Worm (Caenorhabditis elegans): ENCODE results near the gene aipl-1.

Gene aipl-1

DNA sequence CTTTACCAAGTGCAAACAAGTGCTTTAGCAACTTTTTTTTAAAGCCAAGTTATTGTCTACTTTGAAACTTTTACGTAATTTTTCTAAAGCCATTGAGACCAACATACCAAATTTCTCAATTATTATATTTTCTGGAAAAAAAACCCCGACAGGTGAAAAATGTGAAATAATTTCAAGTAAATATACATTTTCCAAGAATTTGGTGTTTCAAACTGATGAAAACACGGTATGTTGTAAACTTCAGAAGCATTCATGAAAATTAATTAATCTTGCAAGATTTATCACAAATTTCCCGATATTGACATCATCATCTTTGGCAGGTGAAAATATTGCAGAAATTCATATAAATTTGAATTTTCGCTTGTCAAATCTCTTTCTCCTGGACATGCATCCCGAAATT, 26.1 kb upstream of the aipl-1 start, which contains the start of gene srz-11:
TSS of gene srz-11 (plus strand) at position 386 of the 400 bp plus-strand sequence.
- TF ChIP-seq C34F6.9 (tag; optimal IDR thresholded peaks at IDR 0.05) (no peak), unc-55 (GFP tag; optimal IDR thresholded peaks at IDR 0.05) (no peak), sem-4 (tag; optimal IDR thresholded peaks at IDR 0.05) (no peak), nhr-11 (tag; optimal IDR thresholded peaks at IDR 0.05) (no peak)

DNA sequence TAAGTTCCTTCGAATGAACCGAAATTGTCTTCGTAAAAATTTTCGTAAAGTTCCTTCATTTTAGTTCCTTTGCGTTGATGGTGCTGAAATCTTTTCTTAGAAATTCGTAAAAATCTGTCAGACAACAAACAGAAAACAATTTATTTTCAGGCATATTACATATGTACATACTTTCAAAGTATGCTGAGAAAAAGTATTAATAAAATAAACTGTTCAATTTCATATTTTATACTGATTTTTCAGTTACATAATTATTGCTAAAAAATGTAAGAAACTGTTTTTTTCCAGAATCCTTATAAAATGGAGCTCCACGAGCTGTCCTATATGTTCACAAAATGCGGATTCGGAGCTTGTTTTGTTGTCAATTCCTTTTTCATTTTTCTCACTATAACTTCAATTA, 22.1 kb upstream of the aipl-1 start, which contains the start of gene str-45:
TSS of gene str-45 (plus strand) at position 301 of the 400 bp plus-strand sequence.
- TF ChIP-seq elt-1 (tag; optimal IDR thresholded peaks at IDR 0.05), result no peak
- no peak for TF ChIP-seq nhr-6 (tag; optimal IDR thresholded peaks at IDR 0.05)
- TF ChIP-seq lsy-2 (tag; optimal IDR thresholded peaks at IDR 0.05), result no peak
- no peak for TF ChIP-seq sma-3 (GFP tag; optimal IDR thresholded peaks at IDR 0.05)
- TF ChIP-seq ama-1 (optimal IDR thresholded peaks at IDR 0.05), result no peak
- no peak for TF ChIP-seq ztf-4 (tag; optimal IDR thresholded peaks at IDR 0.05)
- no peak for TF ChIP-seq ceh-82 (tag; optimal IDR thresholded peaks at IDR 0.05)
- TF ChIP-seq lin-11 (tag; optimal IDR thresholded peaks at IDR 0.05), result no peak

DNA sequence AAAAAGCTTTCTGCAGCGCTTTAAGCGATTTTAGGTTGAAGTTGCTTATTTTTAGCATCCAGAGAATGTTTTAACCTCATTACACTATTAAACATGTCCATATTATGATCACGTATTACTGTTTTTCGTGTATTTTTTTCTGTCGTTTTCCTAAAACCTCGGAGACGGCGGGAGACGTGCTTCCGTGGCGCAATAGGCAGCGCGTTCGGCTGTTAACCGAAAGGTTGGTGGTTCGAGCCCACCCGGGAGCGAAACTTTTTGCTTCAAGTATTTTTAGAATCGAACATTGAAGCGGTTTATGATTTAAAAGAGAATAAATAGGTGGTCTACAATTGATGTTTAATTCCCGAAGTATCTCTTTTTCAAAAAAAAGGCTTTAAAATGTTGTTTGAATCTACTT, 19.9 kb upstream of the aipl-1 start:
- TF ChIP-seq sma-3 (GFP tag; optimal IDR thresholded peaks at IDR 0.05) (peak; percentile 22), fos-1 (tag; optimal IDR thresholded peaks at IDR 0.05) (peak; percentile 8), aly-2 (tag; optimal IDR thresholded peaks at IDR 0.05) (no peak), mdl-1 (tag; optimal IDR thresholded peaks at IDR 0.05) (no peak)

DNA sequence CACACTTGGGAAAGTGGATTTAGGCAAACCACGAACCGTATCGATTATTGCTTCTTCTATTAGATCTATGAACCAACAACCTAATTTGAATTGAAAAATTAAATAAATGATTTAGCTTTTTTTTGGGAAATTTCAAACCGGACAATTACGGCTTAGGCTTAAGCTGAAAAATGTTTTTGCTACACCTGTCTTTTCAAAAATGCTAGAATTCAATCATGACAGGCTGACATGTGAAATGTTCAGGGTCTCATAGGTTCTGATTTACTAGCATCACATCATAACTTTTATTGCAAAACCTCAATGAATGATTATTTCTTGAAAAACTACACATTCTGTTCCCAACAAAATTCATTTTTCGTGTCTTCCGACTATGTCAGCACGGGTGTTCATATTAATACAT, 16.7 kb upstream of the aipl-1 start, which contains the start of gene srh-55:
TSS of gene srh-55 (plus strand) at position 301 of the 400 bp plus-strand sequence.
- TF ChIP-seq F13H6.1 (tag; optimal IDR thresholded peaks at IDR 0.05) (no peak), nhr-6 (tag; optimal IDR thresholded peaks at IDR 0.05) (no peak), blmp-1 (tag; optimal IDR thresholded peaks at IDR 0.05; ENCODE audit: insufficient read depth) (no peak), nhr-237 (tag; optimal IDR thresholded peaks at IDR 0.05) (no peak), Y55F3AM.14 (GFP tag; optimal IDR thresholded peaks at IDR 0.05) (no peak), nhr-23 (tag; optimal IDR thresholded peaks at IDR 0.05) (no peak), lin-39 (tag; optimal IDR thresholded peaks at IDR 0.05) (no peak), elt-3 (tag; optimal IDR thresholded peaks at IDR 0.05) (no peak), ama-1 (optimal IDR thresholded peaks at IDR 0.05) (no peak), egl-27 (tag; optimal IDR thresholded peaks at IDR 0.05) (no peak), gmeb-1 (tag; optimal IDR thresholded peaks at IDR 0.05) (no peak), snpc-4 (tag; optimal IDR thresholded peaks at IDR 0.05) (no peak), dmd-4 (tag; optimal IDR thresholded peaks at IDR 0.05) (no peak), C34F6.9 (tag; optimal IDR thresholded peaks at IDR 0.05) (no peak), lin-13 (GFP tag; optimal IDR thresholded peaks at IDR 0.05) (no peak), nhr-12 (tag; optimal IDR thresholded peaks at IDR 0.05) (no peak), R02D3.7 (tag; optimal IDR thresholded peaks at IDR 0.05) (no peak), lin-11 (tag; optimal IDR thresholded peaks at IDR 0.05) (no peak), nhr-77 (tag; optimal IDR thresholded peaks at IDR 0.05) (no peak)

DNA sequence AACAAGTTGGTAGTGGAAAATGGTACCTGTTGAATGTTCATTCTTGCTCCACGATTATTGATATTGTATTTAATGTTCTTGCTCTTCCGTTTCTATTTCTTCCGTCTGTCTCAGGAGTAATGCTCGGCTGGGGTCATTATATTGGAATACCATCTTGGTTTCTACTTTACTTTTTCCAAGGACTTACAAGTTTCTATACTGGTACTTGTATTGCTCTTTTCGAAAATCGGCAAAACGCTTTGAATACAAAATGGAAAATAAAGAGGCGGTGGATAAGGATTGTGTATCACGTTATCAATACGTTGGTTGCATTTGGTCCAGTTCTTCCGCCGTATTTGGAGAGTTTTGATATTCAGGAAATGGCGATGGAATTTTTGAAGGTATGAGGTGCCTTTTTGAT, 15.4 kb upstream of the aipl-1 start:
- TF ChIP-seq nhr-129 (tag; optimal IDR thresholded peaks at IDR 0.05) (no peak), ceh-82 (tag; optimal IDR thresholded peaks at IDR 0.05) (no peak), R02D3.7 (tag; optimal IDR thresholded peaks at IDR 0.05) (no peak), ZK546.5 (tag; optimal IDR thresholded peaks at IDR 0.05) (no peak), nhr-77 (tag; optimal IDR thresholded peaks at IDR 0.05) (no peak), nhr-23 (tag; optimal IDR thresholded peaks at IDR 0.05) (no peak), unc-55 (GFP tag; optimal IDR thresholded peaks at IDR 0.05) (no peak), nhr-12 (tag; optimal IDR thresholded peaks at IDR 0.05) (no peak), fos-1 (tag; optimal IDR thresholded peaks at IDR 0.05) (no peak), nhr-11 (tag; optimal IDR thresholded peaks at IDR 0.05) (no peak), aly-2 (tag; optimal IDR thresholded peaks at IDR 0.05) (no peak), unc-62 (GFP tag; optimal IDR thresholded peaks at IDR 0.05) (no peak), ztf-4 (tag; optimal IDR thresholded peaks at IDR 0.05) (no peak), lin-13 (GFP tag; optimal IDR thresholded peaks at IDR 0.05) (no peak), ztf-1 (GFP tag; conservative IDR thresholded peaks at IDR 0.05) (no peak)
